Worm (Caenorhabditis elegans) whole organism, mixed stage, embryonic: Measurements from ENCODE around the gene C05C12.6.

Source experiments
- bed-3 ChIP-seq: fragments of 200-800 bp; sonication (Bioruptor generic); optimal IDR thresholded peaks from 3 replicates; lab custom pipeline; 2018; ENCODE audit warnings: mild to moderate bottlenecking, missing genetic modification characterization, moderate library complexity, missing compliant biosample characterization
- blmp-1 ChIP-seq: fragments of 150-350 bp; optimal IDR thresholded peaks from 2 replicates; lab custom pipeline; 2014; ENCODE audit warnings: missing biosample characterization, missing genetic modification characterization
- ceh-39 ChIP-seq: fragments of 150-350 bp; optimal IDR thresholded peaks from 2 replicates; lab custom pipeline; 2014; ENCODE audit warnings: missing biosample characterization, missing genetic modification characterization
- ceh-43 ChIP-seq: fragments of 200-800 bp; sonication (Bioruptor generic); optimal IDR thresholded peaks from 2 replicates; lab custom pipeline; 2018; ENCODE audit warnings: mild to moderate bottlenecking, missing genetic modification characterization, moderate library complexity, missing compliant biosample characterization
- ceh-83 ChIP-seq: fragments of 200-800 bp; sonication (Bioruptor generic); optimal IDR thresholded peaks from 2 replicates; lab custom pipeline; 2018; ENCODE audit warnings: mild to moderate bottlenecking, missing genetic modification characterization, missing compliant biosample characterization
- ces-1 ChIP-seq: fragments of 150-350 bp; optimal IDR thresholded peaks from 2 replicates; lab custom pipeline; 2014; ENCODE audit warnings: missing biosample characterization, missing genetic modification reagents, missing genetic modification characterization
- cnd-1 ChIP-seq: fragments of 200-800 bp; sonication (Bioruptor generic); optimal IDR thresholded peaks from 2 replicates; lab custom pipeline; 2018; ENCODE audit warnings: mild to moderate bottlenecking, missing genetic modification characterization, missing compliant biosample characterization
- drap-1 ChIP-seq: fragments of 200-800 bp; sonication (Bioruptor generic); optimal IDR thresholded peaks from 3 replicates; lab custom pipeline; 2018; ENCODE audit warnings: mild to moderate bottlenecking, missing genetic modification characterization, missing compliant biosample characterization
- elt-1 ChIP-seq: sonication (generic microtip); optimal IDR thresholded peaks from 2 replicates; lab custom pipeline; 2017; ENCODE audit warnings: missing genetic modification characterization, mild to moderate bottlenecking, missing compliant biosample characterization, antibody characterized with exemption, moderate library complexity, borderline replicate concordance; ENCODE audit not compliant: insufficient read depth
- elt-3 ChIP-seq: fragments of 150-350 bp; optimal IDR thresholded peaks from 2 replicates; lab custom pipeline; 2014; ENCODE audit warnings: missing biosample characterization, missing genetic modification characterization
- flh-1 ChIP-seq: fragments of 200-800 bp; sonication (Bioruptor generic); optimal IDR thresholded peaks from 2 replicates; lab custom pipeline; 2018; ENCODE audit warnings: mild to moderate bottlenecking, missing genetic modification characterization, moderate library complexity, missing compliant biosample characterization
- ham-2 ChIP-seq: fragments of 200-800 bp; sonication (Bioruptor generic); optimal IDR thresholded peaks from 2 replicates; lab custom pipeline; 2018; ENCODE audit warnings: mild to moderate bottlenecking, missing genetic modification characterization, missing compliant biosample characterization
- hlh-1 ChIP-seq: fragments of 150-350 bp; optimal IDR thresholded peaks from 2 replicates; lab custom pipeline; 2014; ENCODE audit warnings: missing biosample characterization, missing genetic modification reagents, missing genetic modification characterization
- lin-32 ChIP-seq: fragments of 200-800 bp; sonication (Bioruptor generic); optimal IDR thresholded peaks from 2 replicates; lab custom pipeline; 2018; ENCODE audit warnings: mild to moderate bottlenecking, missing genetic modification characterization, missing compliant biosample characterization
- lsy-2 ChIP-seq: fragments of 150-350 bp; optimal IDR thresholded peaks from 2 replicates; lab custom pipeline; 2014; ENCODE audit warnings: missing biosample characterization, missing genetic modification characterization
- mep-1 ChIP-seq: fragments of 150-350 bp; optimal IDR thresholded peaks from 2 replicates; lab custom pipeline; 2017; ENCODE audit warnings: missing biosample characterization, missing genetic modification reagents, missing genetic modification characterization, inconsistent platforms
- mls-2 ChIP-seq: sonication (generic microtip); optimal IDR thresholded peaks from 2 replicates; lab custom pipeline; 2016; ENCODE audit warnings: mild to moderate bottlenecking, missing genetic modification characterization, moderate library complexity, missing compliant biosample characterization
- nhr-12 ChIP-seq: fragments of 150-350 bp; optimal IDR thresholded peaks from 2 replicates; lab custom pipeline; 2014; ENCODE audit warnings: missing biosample characterization, missing genetic modification characterization
- nhr-2 ChIP-seq: fragments of 150-350 bp; optimal IDR thresholded peaks from 2 replicates; lab custom pipeline; 2014; ENCODE audit warnings: missing biosample characterization, missing genetic modification characterization
- nhr-237 ChIP-seq: fragments of 150-350 bp; optimal IDR thresholded peaks from 2 replicates; lab custom pipeline; 2014; ENCODE audit warnings: missing biosample characterization, missing genetic modification characterization
- nhr-28 ChIP-seq: fragments of 150-350 bp; optimal IDR thresholded peaks from 2 replicates; lab custom pipeline; 2014; ENCODE audit warnings: missing biosample characterization, missing genetic modification characterization
- nhr-76 ChIP-seq: sonication (generic microtip); optimal IDR thresholded peaks from 2 replicates; lab custom pipeline; 2017; ENCODE audit warnings: missing biosample characterization, missing genetic modification characterization
- pha-4 ChIP-seq: fragments of 150-350 bp; optimal IDR thresholded peaks from 2 replicates; lab custom pipeline; 2018; ENCODE audit warnings: missing biosample characterization, missing genetic modification reagents, missing genetic modification characterization
- snpc-4 ChIP-seq: fragments of 150-350 bp; optimal IDR thresholded peaks from 2 replicates; lab custom pipeline; 2014; ENCODE audit warnings: missing biosample characterization, missing genetic modification characterization
- tbx-8 ChIP-seq: fragments of 200-800 bp; sonication (Bioruptor generic); optimal IDR thresholded peaks from 2 replicates; lab custom pipeline; 2018; ENCODE audit warnings: mild to moderate bottlenecking, missing genetic modification characterization, moderate library complexity, missing compliant biosample characterization
- unc-120 ChIP-seq: sonication (generic microtip); optimal IDR thresholded peaks from 2 replicates; lab custom pipeline; 2017; ENCODE audit warnings: missing genetic modification characterization, missing compliant biosample characterization; ENCODE audit not compliant: poor library complexity, severe bottlenecking
- unc-39 ChIP-seq: fragments of 150-350 bp; optimal IDR thresholded peaks from 2 replicates; lab custom pipeline; 2014; ENCODE audit warnings: missing biosample characterization, missing genetic modification characterization
- unc-62 ChIP-seq: fragments of 150-350 bp; optimal IDR thresholded peaks from 2 replicates; lab custom pipeline; 2014; ENCODE audit warnings: missing biosample characterization, missing genetic modification reagents, missing genetic modification characterization
- zip-8 ChIP-seq: fragments of 150-350 bp; optimal IDR thresholded peaks from 2 replicates; lab custom pipeline; 2014; ENCODE audit warnings: missing biosample characterization, missing genetic modification characterization

The C05C12.6 gene

ce11 chrIV:11241368-11241767 lies at the start of gene C05C12.6:
Gene C05C12.6, minus strand, starts transcription at chrIV:11241468.
- TF ChIP-seq nhr-2 (tag; lab: Kevin White, UChicago) (no peak), mep-1 (no peak), ham-2 (GFP tag; lab: Kevin White, UChicago) (no peak), nhr-237 (tag; lab: Kevin White, UChicago) (no peak), zip-8 (tag; lab: Kevin White, UChicago) (no peak), flh-1 (no peak), unc-39 (tag; lab: Kevin White, UChicago) (no peak), snpc-4 (no peak), elt-3 (tag; lab: Kevin White, UChicago) (no peak), hlh-1 (tag; lab: Kevin White, UChicago) (no peak), nhr-76 (tag; lab: Kevin White, UChicago) (no peak), cnd-1 (tag; lab: Kevin White, UChicago) (no peak), lsy-2 (tag; lab: Kevin White, UChicago) (no peak), nhr-12 (tag; lab: Kevin White, UChicago) (no peak), blmp-1 (tag; lab: Kevin White, UChicago) (no peak), ceh-39 (no peak), ces-1 (no peak), mls-2 (tag; lab: Kevin White, UChicago) (no peak)

ce11 chrIV:11288965-11289364 lies 47.7 kb upstream of the C05C12.6 start:
- TF ChIP-seq mep-1, result no peak

DNA sequence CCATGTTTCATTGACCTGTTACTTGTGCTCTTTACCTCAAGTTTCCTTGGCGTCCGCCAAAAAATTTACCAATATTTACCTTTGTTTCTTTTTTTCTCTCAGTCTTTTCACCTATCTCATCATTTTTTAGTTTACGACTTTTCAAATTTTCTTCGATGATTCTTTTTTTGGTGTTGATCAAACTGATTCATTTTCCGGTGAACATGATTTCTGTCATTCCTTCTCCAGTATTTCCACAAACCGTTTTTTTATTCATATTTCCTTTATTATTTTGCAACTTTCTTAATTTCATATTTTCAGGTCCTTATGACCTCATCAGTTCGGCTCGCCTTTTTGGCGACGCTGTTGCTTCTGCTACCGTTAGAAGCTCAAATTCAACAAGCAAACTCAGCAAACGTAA lies 46.2 kb upstream of the C05C12.6 start, which contains the start of gene F54D1.6:
Gene F54D1.6, plus strand, starts transcription at position 301 of the 400 bp plus-strand sequence.
- TF ChIP-seq ceh-83 (GFP tag; lab: Kevin White, UChicago) (no peak), mls-2 (tag; lab: Kevin White, UChicago) (no peak), nhr-12 (tag; lab: Kevin White, UChicago) (no peak), nhr-28 (no peak), lin-32 (GFP tag; lab: Kevin White, UChicago) (no peak), ceh-43 (GFP tag; lab: Kevin White, UChicago) (no peak), unc-62 (GFP tag; lab: Kevin White, UChicago) (no peak), bed-3 (no peak)

DNA sequence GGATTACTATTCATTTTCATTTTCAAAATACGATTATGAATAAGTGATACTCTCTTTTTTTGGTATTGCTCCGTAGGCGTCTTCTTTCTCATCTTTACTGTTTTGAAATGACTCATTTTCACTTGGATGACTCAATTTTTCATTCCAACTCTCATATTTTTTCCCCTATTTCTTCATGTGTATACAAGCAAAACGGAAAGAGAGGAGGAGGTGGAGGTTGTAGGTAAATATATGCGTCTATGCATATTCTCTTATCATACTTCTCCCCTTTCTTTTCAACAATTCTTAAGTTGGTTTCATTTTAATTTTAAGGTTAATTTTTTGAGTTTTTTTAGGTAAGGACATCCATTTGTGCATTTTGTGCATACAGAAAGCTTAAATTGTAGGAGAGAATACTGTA lies 44.8 kb upstream of the C05C12.6 start:
- no peak for TF ChIP-seq ceh-83 (GFP tag; lab: Kevin White, UChicago)
- no peak for TF ChIP-seq blmp-1 (tag; lab: Kevin White, UChicago)
- TF ChIP-seq nhr-28, result no peak
- TF ChIP-seq nhr-2 (tag; lab: Kevin White, UChicago), result no peak
- TF ChIP-seq cnd-1 (tag; lab: Kevin White, UChicago), result no peak
- TF ChIP-seq ces-1, result no peak
- no peak for TF ChIP-seq zip-8 (tag; lab: Kevin White, UChicago)
- TF ChIP-seq ham-2 (GFP tag; lab: Kevin White, UChicago), result no peak
- no peak for TF ChIP-seq mep-1
- TF ChIP-seq, all 35 proteins: peak for 0

DNA sequence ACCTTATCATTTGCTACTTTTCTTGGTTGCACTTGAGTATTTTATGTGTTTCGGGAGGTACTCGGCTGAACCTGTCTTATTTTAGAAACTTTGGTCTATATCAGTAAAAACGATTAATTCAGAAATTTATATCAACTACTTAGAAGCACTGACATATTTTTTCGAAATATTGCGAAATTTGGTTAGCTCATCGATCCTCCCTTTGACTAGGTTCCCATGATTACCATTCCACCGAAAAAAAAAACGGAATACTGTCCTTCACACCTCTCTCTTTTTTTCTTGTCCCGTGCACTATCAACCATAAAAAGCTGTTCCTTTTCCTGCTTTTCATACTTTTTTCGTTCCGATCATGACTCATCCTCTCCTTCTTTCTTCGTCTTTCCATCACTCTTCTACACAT lies 44.0 kb upstream of the C05C12.6 start:
- TF ChIP-seq cnd-1 (tag; lab: Kevin White, UChicago), result no peak
- no peak for TF ChIP-seq tbx-8
- no peak for TF ChIP-seq bed-3
- TF ChIP-seq nhr-12 (tag; lab: Kevin White, UChicago), result no peak
- no peak for TF ChIP-seq unc-120 (tag; lab: Kevin White, UChicago)
- TF ChIP-seq elt-1 (tag; lab: Kevin White, UChicago), result no peak
- TF ChIP-seq drap-1 (GFP tag; lab: Kevin White, UChicago), result no peak
- no peak for TF ChIP-seq elt-3 (tag; lab: Kevin White, UChicago)
- no peak for TF ChIP-seq unc-62 (GFP tag; lab: Kevin White, UChicago)
- TF ChIP-seq mls-2 (tag; lab: Kevin White, UChicago), result no peak
- TF ChIP-seq snpc-4, result no peak
- no peak for TF ChIP-seq zip-8 (tag; lab: Kevin White, UChicago)
- TF ChIP-seq lsy-2 (tag; lab: Kevin White, UChicago), result no peak
- TF ChIP-seq ceh-43 (GFP tag; lab: Kevin White, UChicago), result no peak
- no peak for TF ChIP-seq ham-2 (GFP tag; lab: Kevin White, UChicago)

DNA sequence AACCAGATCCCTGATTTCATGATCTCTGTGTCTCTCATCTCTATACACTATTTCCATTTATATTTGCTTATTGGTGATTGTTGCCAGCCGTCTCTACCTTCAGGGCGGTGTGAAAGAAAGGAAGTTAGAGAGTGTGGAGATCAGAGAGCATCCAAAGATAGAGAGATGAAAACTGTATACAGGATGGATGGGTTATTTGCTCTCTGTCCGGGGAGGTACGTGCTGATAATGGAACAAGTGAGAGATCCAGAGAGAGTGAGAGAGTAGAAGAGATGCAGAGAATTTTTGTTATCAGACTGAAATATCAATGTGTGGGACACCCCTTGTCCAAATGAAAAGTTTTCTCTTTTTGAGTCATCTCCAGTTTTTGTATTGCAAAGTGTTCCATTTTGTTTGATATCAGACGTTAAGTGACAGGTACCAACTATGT lies 42.8 kb upstream of the C05C12.6 start:
- TF ChIP-seq pha-4 (tag; lab: Kevin White, UChicago) (peak; percentile 24), lsy-2 (tag; lab: Kevin White, UChicago) (no peak)
